Fruit fly (Drosophila melanogaster) whole organism, embryonic: ENCODE measurements around the gene elB.

Experiments
- B-H2 ChIP-seq: fragments of 200-800 bp; sonication (Bioruptor generic); optimal IDR thresholded peaks from 2 replicates; lab custom pipeline; 2018; ENCODE audit warnings: missing biosample characterization, mild to moderate bottlenecking, missing genetic modification characterization
- CG10209 ChIP-seq: fragments of 200-800 bp; sonication (Bioruptor generic); optimal IDR thresholded peaks from 3 replicates; lab custom pipeline; 2017; ENCODE audit warnings: missing biosample characterization, mild to moderate bottlenecking, missing genetic modification characterization, missing genetic modification reagents
- CG10654 ChIP-seq: fragments of 200-800 bp; sonication (Bioruptor generic); optimal IDR thresholded peaks from 2 replicates; lab custom pipeline; 2016; ENCODE audit warnings: missing biosample characterization, missing genetic modification characterization
- CG11456 ChIP-seq: fragments of 200-800 bp; sonication (Bioruptor generic); IDR thresholded peaks from 3 replicates; pipeline ENCODE4 v1.3.6; 2022; ENCODE audit warnings: missing biosample characterization, missing genetic modification characterization
- CG15514 ChIP-seq: fragments of 200-800 bp; sonication (Bioruptor generic); optimal IDR thresholded peaks from 3 replicates; lab custom pipeline; 2017; ENCODE audit warnings: missing biosample characterization, missing genetic modification characterization, mild to moderate bottlenecking, moderate library complexity, missing genetic modification reagents
- CG1602 ChIP-seq: fragments of 200-800 bp; sonication (Bioruptor generic); optimal IDR thresholded peaks from 3 replicates; lab custom pipeline; 2016; ENCODE audit warnings: missing biosample characterization, missing genetic modification characterization
- CG1603 ChIP-seq: fragments of 200-800 bp; sonication (Bioruptor generic); optimal IDR thresholded peaks from 2 replicates; lab custom pipeline; 2019; ENCODE audit warnings: missing biosample characterization, mild to moderate bottlenecking, missing genetic modification characterization, moderate library complexity
- CG16863 ChIP-seq: fragments of 200-800 bp; sonication (Bioruptor generic); optimal IDR thresholded peaks from 3 replicates; lab custom pipeline; 2016; ENCODE audit warnings: missing biosample characterization, missing genetic modification characterization
- CG1792 ChIP-seq: fragments of 200-800 bp; sonication (Bioruptor generic); optimal IDR thresholded peaks from 2 replicates; lab custom pipeline; 2016; ENCODE audit warnings: missing biosample characterization, missing genetic modification characterization
- CG2712 ChIP-seq: fragments of 200-800 bp; optimal IDR thresholded peaks from 3 replicates; lab custom pipeline; 2019; ENCODE audit warnings: missing biosample characterization, mild to moderate bottlenecking, missing genetic modification characterization, moderate library complexity
- CG30431 ChIP-seq: fragments of 200-800 bp; sonication (Bioruptor generic); optimal IDR thresholded peaks from 2 replicates; lab custom pipeline; 2017; ENCODE audit warnings: missing biosample characterization, missing genetic modification characterization
- CG33213 ChIP-seq: fragments of 200-800 bp; sonication (Bioruptor generic); optimal IDR thresholded peaks from 3 replicates; lab custom pipeline; 2016; ENCODE audit warnings: missing biosample characterization, missing genetic modification characterization
- CG33557 ChIP-seq: fragments of 200-800 bp; sonication (Bioruptor generic); optimal IDR thresholded peaks from 2 replicates; lab custom pipeline; 2019; ENCODE audit warnings: missing biosample characterization, mild to moderate bottlenecking, missing genetic modification characterization, moderate library complexity
- CG34224 ChIP-seq: fragments of 200-800 bp; sonication (Bioruptor generic); IDR thresholded peaks from 3 replicates; pipeline ENCODE4 v1.3.6; 2022; ENCODE audit warnings: missing biosample characterization, missing genetic modification characterization; ENCODE audit not compliant: partially characterized antibody
- CG4360 ChIP-seq: fragments of 200-800 bp; sonication (Bioruptor generic); IDR thresholded peaks from 2 replicates; pipeline ENCODE4 v1.3.6; 2022; ENCODE audit warnings: missing biosample characterization, missing genetic modification characterization
- CG4820 ChIP-seq: fragments of 200-800 bp; sonication (Bioruptor generic); optimal IDR thresholded peaks from 3 replicates; lab custom pipeline; 2016; ENCODE audit warnings: missing biosample characterization, missing genetic modification characterization
- CG5245 ChIP-seq: fragments of 200-800 bp; sonication (Bioruptor generic); optimal IDR thresholded peaks from 3 replicates; lab custom pipeline; 2016; ENCODE audit warnings: missing biosample characterization, missing genetic modification characterization
- CG6765 ChIP-seq: fragments of 200-800 bp; sonication (Bioruptor generic); optimal IDR thresholded peaks from 3 replicates; lab custom pipeline; 2017; ENCODE audit warnings: missing biosample characterization, mild to moderate bottlenecking, missing genetic modification characterization
- CG7745 ChIP-seq: fragments of 200-800 bp; sonication (Bioruptor generic); optimal IDR thresholded peaks from 2 replicates; lab custom pipeline; 2018; ENCODE audit warnings: missing biosample characterization, mild to moderate bottlenecking, missing genetic modification characterization, moderate library complexity
- CG8281 ChIP-seq: fragments of 200-800 bp; sonication (Bioruptor generic); optimal IDR thresholded peaks from 2 replicates; lab custom pipeline; 2018; ENCODE audit warnings: missing biosample characterization, mild to moderate bottlenecking, missing genetic modification characterization, moderate library complexity
- D19A ChIP-seq: fragments of 200-800 bp; optimal IDR thresholded peaks from 3 replicates; lab custom pipeline; 2019; ENCODE audit warnings: missing biosample characterization, mild to moderate bottlenecking, missing genetic modification characterization, moderate library complexity
- Dek ChIP-seq: fragments of 200-800 bp; sonication (Bioruptor generic); optimal IDR thresholded peaks from 3 replicates; lab custom pipeline; 2019; ENCODE audit warnings: missing biosample characterization, mild to moderate bottlenecking, missing genetic modification characterization, moderate library complexity
- Ets97D ChIP-seq: fragments of 200-800 bp; sonication (Bioruptor generic); optimal IDR thresholded peaks from 3 replicates; lab custom pipeline; 2016; ENCODE audit warnings: missing biosample characterization, missing genetic modification characterization
- Fer1 ChIP-seq: fragments of 200-800 bp; sonication (Bioruptor generic); optimal IDR thresholded peaks from 2 replicates; lab custom pipeline; 2017; ENCODE audit warnings: missing biosample characterization, mild to moderate bottlenecking, missing genetic modification characterization
- HLH4C ChIP-seq: fragments of 200-800 bp; sonication (Bioruptor generic); IDR thresholded peaks from 3 replicates; pipeline ENCODE4 v1.3.6; 2022; ENCODE audit warnings: missing biosample characterization, missing genetic modification characterization; ENCODE audit not compliant: partially characterized antibody
- HmgZ ChIP-seq: fragments of 200-800 bp; sonication (Bioruptor generic); optimal IDR thresholded peaks from 2 replicates; lab custom pipeline; 2018; ENCODE audit warnings: missing biosample characterization, mild to moderate bottlenecking, missing genetic modification characterization
- Hr3 ChIP-seq: fragments of 200-800 bp; sonication (Bioruptor generic); optimal IDR thresholded peaks from 3 replicates; lab custom pipeline; 2016; ENCODE audit warnings: missing biosample characterization, missing genetic modification characterization
- Hr39 ChIP-seq: fragments of >200 bp; optimal IDR thresholded peaks from 2 replicates; lab custom pipeline; 2017
- Hsf ChIP-seq: fragments of 200-800 bp; sonication (Bioruptor generic); optimal IDR thresholded peaks from 3 replicates; lab custom pipeline; 2016; ENCODE audit warnings: missing biosample characterization, missing genetic modification characterization
- MBD-R2 ChIP-seq: fragments of 200-800 bp; sonication (Bioruptor generic); IDR thresholded peaks from 2 replicates; pipeline ENCODE4 v1.3.6; 2022; ENCODE audit warnings: missing biosample characterization, missing genetic modification characterization
- Neu2 ChIP-seq: fragments of 200-800 bp; sonication (Bioruptor generic); optimal IDR thresholded peaks from 3 replicates; lab custom pipeline; 2016; ENCODE audit warnings: missing biosample characterization, missing genetic modification characterization, borderline replicate concordance
- Nf-YC ChIP-seq: fragments of 200-800 bp; optimal IDR thresholded peaks from 3 replicates; lab custom pipeline; 2019; ENCODE audit warnings: missing biosample characterization, mild to moderate bottlenecking, missing genetic modification characterization, moderate library complexity
- Oaz ChIP-seq: fragments of 200-800 bp; sonication (Bioruptor generic); IDR thresholded peaks from 2 replicates; pipeline ENCODE4 v1.3.6; 2022; ENCODE audit warnings: missing biosample characterization, missing genetic modification characterization
- Ptx1 ChIP-seq: fragments of 200-800 bp; sonication (Bioruptor generic); IDR thresholded peaks from 2 replicates; pipeline ENCODE4 v1.3.6; 2022; ENCODE audit warnings: missing biosample characterization, missing genetic modification characterization
- Stat92E ChIP-seq, 3 experiments: fragments of >200 bp in 2 of 3; fragments of 200-800 bp in 1 of 3; sonication (Bioruptor generic) in 1 of 3; optimal IDR thresholded peaks; 2 replicates each; lab custom pipeline; 2017 to 2019; ENCODE audit warnings: missing biosample characterization in 3 of 3, missing genetic modification characterization in 3 of 3, mild to moderate bottlenecking in 1 of 3, moderate library complexity in 1 of 3
- Vsx1 ChIP-seq: fragments of 200-800 bp; sonication (Bioruptor generic); optimal IDR thresholded peaks from 2 replicates; lab custom pipeline; 2017; ENCODE audit warnings: missing biosample characterization, mild to moderate bottlenecking, missing genetic modification characterization, missing genetic modification reagents
- al ChIP-seq: fragments of 200-800 bp; sonication (Bioruptor generic); IDR thresholded peaks from 2 replicates; pipeline ENCODE4 v1.3.6; 2022; ENCODE audit warnings: missing biosample characterization, missing genetic modification characterization
- ase ChIP-seq: fragments of 200-800 bp; sonication (Bioruptor generic); IDR thresholded peaks from 3 replicates; pipeline ENCODE4 v1.3.6; 2022; ENCODE audit warnings: missing biosample characterization, missing genetic modification characterization
- bcd ChIP-seq: fragments of 200-800 bp; sonication (Bioruptor generic); optimal IDR thresholded peaks from 2 replicates; lab custom pipeline; 2017; ENCODE audit warnings: missing biosample characterization, mild to moderate bottlenecking, missing genetic modification characterization
- cwo ChIP-seq: fragments of 200-800 bp; sonication (Bioruptor generic); optimal IDR thresholded peaks from 3 replicates; lab custom pipeline; 2017; ENCODE audit warnings: missing biosample characterization, missing genetic modification characterization, mild to moderate bottlenecking, moderate library complexity, missing genetic modification reagents
- dan ChIP-seq: fragments of 200-800 bp; sonication (Bioruptor generic); IDR thresholded peaks from 2 replicates; pipeline ENCODE4 v1.3.6; 2022; ENCODE audit warnings: missing biosample characterization, missing genetic modification characterization
- ftz-f1 ChIP-seq: fragments of 200-800 bp; sonication (Bioruptor generic); optimal IDR thresholded peaks from 2 replicates; lab custom pipeline; 2016; ENCODE audit warnings: missing biosample characterization, missing genetic modification characterization
- gsb-n ChIP-seq: fragments of 200-800 bp; sonication (Bioruptor generic); optimal IDR thresholded peaks from 3 replicates; lab custom pipeline; 2018; ENCODE audit warnings: missing biosample characterization, mild to moderate bottlenecking, missing genetic modification characterization
- ind ChIP-seq: fragments of 200-800 bp; sonication (Bioruptor generic); optimal IDR thresholded peaks from 3 replicates; lab custom pipeline; 2016; ENCODE audit warnings: missing biosample characterization, missing genetic modification characterization
- ken ChIP-seq: fragments of 200-800 bp; sonication (Bioruptor generic); IDR thresholded peaks from 3 replicates; pipeline ENCODE4 v1.3.6; 2022; ENCODE audit warnings: missing biosample characterization, missing genetic modification characterization
- maf-S ChIP-seq: fragments of 200-800 bp; sonication (Bioruptor generic); optimal IDR thresholded peaks from 2 replicates; lab custom pipeline; 2016; ENCODE audit warnings: missing biosample characterization, missing genetic modification characterization
- oc ChIP-seq: fragments of 200-800 bp; sonication (Bioruptor generic); optimal IDR thresholded peaks from 2 replicates; lab custom pipeline; 2018; ENCODE audit warnings: missing biosample characterization, mild to moderate bottlenecking, missing genetic modification characterization, moderate library complexity
- ro ChIP-seq: fragments of 200-800 bp; sonication (Bioruptor generic); IDR thresholded peaks from 2 replicates; pipeline ENCODE4 v1.3.6; 2022; ENCODE audit warnings: missing biosample characterization, missing genetic modification characterization
- tll ChIP-seq, 2 experiments: fragments of 200-800 bp in 1 of 2; fragments of >200 bp in 1 of 2; sonication (Bioruptor generic) in 1 of 2; optimal IDR thresholded peaks; 2 replicates each; lab custom pipeline; 2017 to 2019; ENCODE audit warnings: missing biosample characterization in 2 of 2, missing genetic modification characterization in 2 of 2, mild to moderate bottlenecking in 1 of 2, moderate library complexity in 1 of 2
- wor ChIP-seq: fragments of 200-800 bp; sonication (Bioruptor generic); IDR thresholded peaks from 2 replicates; pipeline ENCODE4 v1.3.6; 2022; ENCODE audit warnings: missing biosample characterization, missing genetic modification characterization
- yki ChIP-seq: fragments of >200 bp; optimal IDR thresholded peaks from 3 replicates; lab custom pipeline; 2018

Gene elB

DNA sequence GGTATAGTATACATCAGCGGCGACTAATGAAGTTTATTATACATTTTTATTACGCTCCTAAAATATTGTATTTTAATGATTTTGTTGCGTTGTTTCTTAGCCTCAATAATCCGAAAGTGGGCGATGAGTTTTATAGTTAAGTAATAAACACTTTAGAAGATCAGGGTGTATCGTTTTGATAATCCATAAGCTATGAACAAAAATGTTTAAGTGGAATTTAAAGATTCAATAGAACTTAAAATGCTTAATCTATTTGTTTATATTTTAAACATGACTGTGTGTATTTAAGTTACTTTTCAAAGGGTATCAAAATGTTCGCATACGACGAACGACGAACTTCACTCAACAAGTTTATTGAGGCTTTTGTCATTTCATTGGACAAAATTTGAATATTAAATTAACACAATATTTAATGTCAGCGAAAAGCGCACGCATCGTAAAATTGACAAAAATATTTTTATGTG lies 37.1 kb downstream of the elB start (continued):
- TF ChIP-seq CG15514 (GFP tag; lab: Kevin White, UChicago) (peak; percentile 2), CG10209 (GFP tag; lab: Kevin White, UChicago) (peak; percentile 61), CG5245 (GFP tag; lab: Kevin White, UChicago) (no peak), ind (no peak), Hsf (GFP tag; lab: Kevin White, UChicago) (peak; percentile 83), dan (no peak), ase (GFP tag; lab: Robert Waterston, UW) (peak; percentile 53; the same call in 1 of the 3 replicates), Hr39 (lab: Kevin White, UChicago) (no peak), CG30431 (GFP tag; lab: Kevin White, UChicago) (no peak), oc (tag; lab: Kevin White, UChicago) (peak; percentile 79), cwo (peak; percentile 24), MBD-R2 (no peak; the same call in 1 of the 2 replicates), ftz-f1 (GFP tag; lab: Kevin White, UChicago) (no peak), CG10654 (GFP tag; lab: Kevin White, UChicago) (no peak), Vsx1 (GFP tag; lab: Kevin White, UChicago) (peak; percentile 43), HLH4C (no peak), Oaz (peak; percentile 71), CG16863 (GFP tag; lab: Kevin White, UChicago) (peak; percentile 6), CG34224 (GFP tag; lab: Robert Waterston, UW) (no peak), maf-S (GFP tag; lab: Kevin White, UChicago) (peak; percentile 38), CG7745 (tag; lab: Kevin White, UChicago) (no peak), Stat92E (GFP tag; optimal IDR thresholded peaks at IDR 0.05; lab: Kevin White, UChicago) (no peak), ken (GFP tag; lab: Robert Waterston, UW) (peak; percentile 61; the same call in 1 of the 3 replicates), al (GFP tag; lab: Robert Waterston, UW) (peak; percentile 84), yki (lab: Kevin White, UChicago) (no peak), bcd (GFP tag; lab: Kevin White, UChicago) (peak; percentile 41), CG33213 (no peak), Neu2 (GFP tag; lab: Kevin White, UChicago) (no peak), tll (GFP tag; optimal IDR thresholded peaks at IDR 0.05; lab: Kevin White, UChicago) (no peak), Dek (tag; lab: Kevin White, UChicago) (peak; percentile 81), CG4820 (GFP tag; lab: Kevin White, UChicago) (no peak), Hr3 (GFP tag; lab: Kevin White, UChicago) (peak; percentile 55), CG33557 (GFP tag; lab: Kevin White, UChicago) (no peak), Fer1 (peak; percentile 12), gsb-n (tag; lab: Kevin White, UChicago) (no peak), CG6765 (GFP tag; lab: Kevin White, UChicago) (peak; percentile 9), CG8281 (tag; lab: Kevin White, UChicago) (no peak), CG2712 (tag; lab: Kevin White, UChicago) (peak; percentile 50), CG4360 (GFP tag; lab: Robert Waterston, UW) (no peak), Nf-YC (tag; lab: Kevin White, UChicago) (no peak), D19A (peak; percentile 77), B-H2 (GFP tag; lab: Kevin White, UChicago) (no peak), Ptx1 (GFP tag; lab: Robert Waterston, UW) (peak; percentile 89), CG11456 (peak; percentile 79; the same call in 2 of the 3 replicates), ro (GFP tag; lab: Robert Waterston, UW) (peak; percentile 42; the same call in 1 of the 2 replicates), CG1602 (GFP tag; lab: Kevin White, UChicago) (peak; percentile 31), HmgZ (peak; percentile 55), CG1792 (no peak), CG1603 (tag; lab: Kevin White, UChicago) (peak; percentile 76), Ets97D (GFP tag; lab: Kevin White, UChicago) (peak; percentile 8), wor (GFP tag; lab: Robert Waterston, UW) (peak; percentile 52; the same call in 1 of the 2 replicates)
